Fruit fly (Drosophila melanogaster) whole organism, embryonic: ENCODE data around the gene Agpat1.
A peak's percentile ranks its signal among the peaks of the same experiment; 100 is the strongest.

ENCODE experiments used
- Atf3 ChIP-seq: fragments of 200-800 bp; sonication (Bioruptor generic); optimal IDR thresholded peaks from 3 replicates; lab custom pipeline; 2016; ENCODE audit warnings: missing biosample characterization, missing genetic modification characterization
- CG10321 ChIP-seq: fragments of 200-800 bp; sonication (Bioruptor generic); IDR thresholded peaks from 2 replicates; pipeline ENCODE4 v1.3.6; 2022; ENCODE audit warnings: missing biosample characterization, missing genetic modification characterization
- CG1233 ChIP-seq: fragments of 200-800 bp; sonication (Bioruptor generic); optimal IDR thresholded peaks from 4 replicates; lab custom pipeline; 2018; ENCODE audit warnings: missing biosample characterization, mild to moderate bottlenecking, missing genetic modification characterization
- CG12391 ChIP-seq: fragments of 200-800 bp; sonication (Bioruptor generic); optimal IDR thresholded peaks from 3 replicates; lab custom pipeline; 2018; ENCODE audit warnings: missing biosample characterization, mild to moderate bottlenecking, missing genetic modification characterization, moderate library complexity
- CG12659 ChIP-seq: fragments of 200-800 bp; sonication (Bioruptor generic); optimal IDR thresholded peaks from 3 replicates; lab custom pipeline; 2017; ENCODE audit warnings: mild to moderate bottlenecking, missing biosample characterization, missing genetic modification reagents, missing genetic modification characterization
- CG13624 ChIP-seq: fragments of 200-800 bp; sonication (Bioruptor generic); optimal IDR thresholded peaks from 2 replicates; lab custom pipeline; 2016; ENCODE audit warnings: missing biosample characterization, missing genetic modification characterization
- CG13894 ChIP-seq: fragments of 200-800 bp; sonication (Bioruptor generic); optimal IDR thresholded peaks from 3 replicates; lab custom pipeline; 2018; ENCODE audit warnings: missing biosample characterization, mild to moderate bottlenecking, missing genetic modification characterization, moderate library complexity
- CG18262 ChIP-seq: fragments of 200-800 bp; optimal IDR thresholded peaks from 3 replicates; lab custom pipeline; 2019; ENCODE audit warnings: missing biosample characterization, mild to moderate bottlenecking, missing genetic modification characterization, moderate library complexity
- CG31441 ChIP-seq: fragments of 200-800 bp; sonication (Bioruptor generic); IDR thresholded peaks from 2 replicates; pipeline ENCODE4 v1.3.6; 2022; ENCODE audit warnings: missing biosample characterization, missing genetic modification characterization
- CG3281 ChIP-seq: fragments of 200-800 bp; sonication (Bioruptor generic); optimal IDR thresholded peaks from 3 replicates; lab custom pipeline; 2017; ENCODE audit warnings: missing biosample characterization, mild to moderate bottlenecking, missing genetic modification characterization
- CG6689 ChIP-seq: fragments of 200-800 bp; sonication (Bioruptor generic); IDR thresholded peaks from 2 replicates; pipeline ENCODE4 v1.3.6; 2022; ENCODE audit warnings: missing biosample characterization, missing genetic modification characterization
- CG6765 ChIP-seq: fragments of 200-800 bp; sonication (Bioruptor generic); optimal IDR thresholded peaks from 3 replicates; lab custom pipeline; 2017; ENCODE audit warnings: missing biosample characterization, mild to moderate bottlenecking, missing genetic modification characterization
- CG7963 ChIP-seq: fragments of 200-800 bp; sonication (Bioruptor generic); IDR thresholded peaks from 3 replicates; pipeline ENCODE4 v1.3.6; 2022; ENCODE audit warnings: missing biosample characterization, missing genetic modification characterization; ENCODE audit not compliant: partially characterized antibody
- CoRest ChIP-seq: fragments of 200-800 bp; sonication (Bioruptor generic); optimal IDR thresholded peaks from 3 replicates; lab custom pipeline; 2018; ENCODE audit warnings: missing biosample characterization, mild to moderate bottlenecking, missing genetic modification characterization, moderate library complexity
- Eip74EF ChIP-seq, 2 experiments: fragments of 200-800 bp in 1 of 2; fragments of >200 bp in 1 of 2; sonication (Bioruptor generic) in 1 of 2; optimal IDR thresholded peaks; 2 replicates each; lab custom pipeline; 2017 to 2019; ENCODE audit warnings: missing biosample characterization in 2 of 2, missing genetic modification characterization in 2 of 2, mild to moderate bottlenecking in 1 of 2, moderate library complexity in 1 of 2
- Hand ChIP-seq: fragments of 200-800 bp; sonication (Bioruptor generic); optimal IDR thresholded peaks from 2 replicates; lab custom pipeline; 2017; ENCODE audit warnings: mild to moderate bottlenecking, missing biosample characterization, missing genetic modification reagents, missing genetic modification characterization
- Opbp ChIP-seq: fragments of 200-800 bp; sonication (Bioruptor generic); IDR thresholded peaks from 3 replicates; pipeline ENCODE4 v1.3.6; 2022; ENCODE audit warnings: missing biosample characterization, missing genetic modification characterization; ENCODE audit not compliant: partially characterized antibody
- Pdp1 ChIP-seq, 2 experiments: fragments of 200-800 bp; sonication (Bioruptor generic); optimal IDR thresholded peaks; 3 replicates each; lab custom pipeline; 2016; ENCODE audit warnings: missing biosample characterization in 2 of 2, missing genetic modification characterization in 2 of 2, mild to moderate bottlenecking in 1 of 2, moderate library complexity in 1 of 2
- Rx ChIP-seq: fragments of 200-800 bp; sonication (Bioruptor generic); IDR thresholded peaks from 2 replicates; pipeline ENCODE4 v1.3.6; 2022; ENCODE audit warnings: missing biosample characterization, missing genetic modification characterization
- Sox100B ChIP-seq: fragments of 200-800 bp; sonication (Bioruptor generic); optimal IDR thresholded peaks from 3 replicates; lab custom pipeline; 2018; ENCODE audit warnings: missing biosample characterization, mild to moderate bottlenecking, missing genetic modification characterization
- Spps ChIP-seq: fragments of 200-800 bp; sonication (Bioruptor generic); optimal IDR thresholded peaks from 2 replicates; lab custom pipeline; 2018; ENCODE audit warnings: missing biosample characterization, mild to moderate bottlenecking, missing genetic modification characterization
- Xbp1 ChIP-seq: fragments of 200-800 bp; sonication (Bioruptor generic); optimal IDR thresholded peaks from 3 replicates; lab custom pipeline; 2016; ENCODE audit warnings: missing biosample characterization, mild to moderate bottlenecking, missing genetic modification characterization
- ap ChIP-seq: fragments of 200-800 bp; sonication (Bioruptor generic); IDR thresholded peaks from 2 replicates; pipeline ENCODE4 v1.3.6; 2022; ENCODE audit warnings: missing biosample characterization, missing genetic modification characterization
- az2 ChIP-seq: fragments of 200-800 bp; sonication (Bioruptor generic); optimal IDR thresholded peaks from 3 replicates; lab custom pipeline; 2016; ENCODE audit warnings: missing biosample characterization, missing genetic modification characterization
- bbx ChIP-seq: fragments of 200-800 bp; sonication (Bioruptor generic); IDR thresholded peaks from 2 replicates; pipeline ENCODE4 v1.3.6; 2022; ENCODE audit warnings: missing biosample characterization, missing genetic modification characterization; ENCODE audit not compliant: partially characterized antibody
- bcd ChIP-seq: fragments of 200-800 bp; sonication (Bioruptor generic); optimal IDR thresholded peaks from 2 replicates; lab custom pipeline; 2017; ENCODE audit warnings: missing biosample characterization, mild to moderate bottlenecking, missing genetic modification characterization
- bsh ChIP-seq, 2 experiments: fragments of 200-800 bp; sonication (Bioruptor generic); optimal IDR thresholded peaks; 2 replicates each; lab custom pipeline; 2017 to 2018; ENCODE audit warnings: mild to moderate bottlenecking in 2 of 2, missing biosample characterization in 2 of 2, missing genetic modification characterization in 2 of 2, moderate library complexity in 1 of 2
- esg ChIP-seq: fragments of 200-800 bp; sonication (Bioruptor generic); conservative IDR thresholded peaks from 2 replicates; pipeline ENCODE4 v1.3.6; 2022; ENCODE audit warnings: missing biosample characterization, missing genetic modification characterization
- gcm2 ChIP-seq: fragments of 200-800 bp; sonication (Bioruptor generic); optimal IDR thresholded peaks from 2 replicates; lab custom pipeline; 2016; ENCODE audit warnings: missing biosample characterization, missing genetic modification characterization
- grau ChIP-seq: fragments of 200-800 bp; optimal IDR thresholded peaks from 3 replicates; lab custom pipeline; 2019; ENCODE audit warnings: missing biosample characterization, mild to moderate bottlenecking, missing genetic modification characterization, moderate library complexity
- jing ChIP-seq: fragments of 200-800 bp; sonication (Bioruptor generic); optimal IDR thresholded peaks from 2 replicates; lab custom pipeline; 2018; ENCODE audit warnings: missing biosample characterization, mild to moderate bottlenecking, missing genetic modification characterization
- lab ChIP-seq: fragments of 200-800 bp; sonication (Bioruptor generic); optimal IDR thresholded peaks from 3 replicates; lab custom pipeline; 2017; ENCODE audit warnings: missing biosample characterization, missing genetic modification characterization, mild to moderate bottlenecking, moderate library complexity, missing genetic modification reagents
- nmo ChIP-seq: fragments of 200-800 bp; sonication (Bioruptor generic); optimal IDR thresholded peaks from 2 replicates; lab custom pipeline; 2018; ENCODE audit warnings: missing biosample characterization, mild to moderate bottlenecking, missing genetic modification characterization, moderate library complexity
- phol ChIP-seq: fragments of 200-800 bp; sonication (Bioruptor generic); optimal IDR thresholded peaks from 3 replicates; lab custom pipeline; 2018; ENCODE audit warnings: missing biosample characterization, mild to moderate bottlenecking, missing genetic modification characterization, moderate library complexity
- sd ChIP-seq: fragments of 200-800 bp; sonication (Bioruptor generic); optimal IDR thresholded peaks from 3 replicates; lab custom pipeline; 2018; ENCODE audit warnings: missing biosample characterization, mild to moderate bottlenecking, missing genetic modification characterization, moderate library complexity
- tap ChIP-seq: fragments of 200-800 bp; optimal IDR thresholded peaks from 3 replicates; lab custom pipeline; 2019; ENCODE audit warnings: missing biosample characterization, mild to moderate bottlenecking, missing genetic modification characterization, moderate library complexity
- toy ChIP-seq: fragments of 200-800 bp; sonication (Bioruptor generic); IDR thresholded peaks from 2 replicates; pipeline ENCODE4 v1.3.6; 2022; ENCODE audit warnings: missing biosample characterization, missing genetic modification characterization
- unpg ChIP-seq: fragments of 200-800 bp; sonication (Bioruptor generic); optimal IDR thresholded peaks from 3 replicates; lab custom pipeline; 2018; ENCODE audit warnings: missing biosample characterization, mild to moderate bottlenecking, missing genetic modification characterization, moderate library complexity
- yki ChIP-seq: fragments of >200 bp; optimal IDR thresholded peaks from 3 replicates; lab custom pipeline; 2018

Gene Agpat1

dm6 chrX:12747746-12748710, 17.0 kb upstream of the Agpat1 start (continued):
- TF ChIP-seq Pdp1 (GFP tag; optimal IDR thresholded peaks at IDR 0.05; lab: Kevin White, UChicago) (peak in 1 of 2 experiments; percentile 70), az2 (GFP tag; lab: Kevin White, UChicago) (peak; percentile 50), toy (GFP tag; lab: Robert Waterston, UW) (no peak), unpg (peak; percentile 69), gcm2 (GFP tag; lab: Kevin White, UChicago) (no peak), bsh (GFP tag; optimal IDR thresholded peaks at IDR 0.05; lab: Kevin White, UChicago) (peak in 1 of 2 experiments; percentile 77), CG31441 (GFP tag; lab: Robert Waterston, UW) (peak; percentile 84), Opbp (GFP tag; lab: Robert Waterston, UW) (no peak), grau (peak; percentile 78), jing (GFP tag; lab: Kevin White, UChicago) (no peak), CG18262 (tag; lab: Kevin White, UChicago) (peak; percentile 88), Rx (no peak), Atf3 (GFP tag; lab: Kevin White, UChicago) (no peak), CG13624 (GFP tag; lab: Kevin White, UChicago) (no peak), lab (GFP tag; lab: Kevin White, UChicago) (peak; percentile 64), sd (tag; lab: Kevin White, UChicago) (peak; percentile 10), CG7963 (no peak), Hand (GFP tag; lab: Kevin White, UChicago) (peak; percentile 5), CG3281 (GFP tag; lab: Kevin White, UChicago) (peak; percentile 17), phol (tag; lab: Kevin White, UChicago) (peak; percentile 79), bbx (GFP tag; lab: Robert Waterston, UW) (no peak), ap (no peak), CG6765 (peak; percentile 4), tap (tag; lab: Kevin White, UChicago) (peak; percentile 70), nmo (GFP tag; lab: Kevin White, UChicago) (peak; percentile 86), CG12391 (tag; lab: Kevin White, UChicago) (peak; percentile 81), CG13894 (tag; lab: Kevin White, UChicago) (no peak), CG6689 (peak; percentile 54), esg (GFP tag; lab: Robert Waterston, UW) (0 out of 2 replicates have a peak, but pooled peaks have one; percentile 8), CoRest (tag; lab: Kevin White, UChicago) (peak; percentile 77), CG1233 (GFP tag; lab: Kevin White, UChicago) (peak; percentile 49), yki (no peak), bcd (peak; percentile 35), Eip74EF (GFP tag; optimal IDR thresholded peaks at IDR 0.05; lab: Kevin White, UChicago) (peak in 1 of 2 experiments; percentile 59), Xbp1 (GFP tag; lab: Kevin White, UChicago) (peak; percentile 21), Spps (tag; lab: Kevin White, UChicago) (peak; percentile 49), CG10321 (GFP tag; lab: Robert Waterston, UW) (peak; percentile 44), CG12659 (GFP tag; lab: Kevin White, UChicago) (peak; percentile 42), Sox100B (GFP tag; lab: Kevin White, UChicago) (peak; percentile 64)
